Worm (Caenorhabditis elegans) whole organism, midembryonic: Measurements from ENCODE around the gene C50E3.7.

Source experiments
- cog-1 ChIP-seq: sonication (generic microtip); optimal IDR thresholded peaks from 2 replicates; lab custom pipeline; 2016; ENCODE audit warnings: missing genetic modification characterization, missing compliant biosample characterization
- klf-2 ChIP-seq: fragments of 200-800 bp; sonication (Bioruptor generic); conservative IDR thresholded peaks from 2 replicates; pipeline ENCODE4 v1.3.6; 2022; ENCODE audit warnings: missing genetic modification reagents, missing genetic modification characterization, missing compliant biosample characterization
- ref-1 ChIP-seq: fragments of 200-800 bp; sonication (Bioruptor generic); conservative IDR thresholded peaks from 2 replicates; pipeline ENCODE4 v1.3.6; 2022; ENCODE audit warnings: missing genetic modification reagents, missing genetic modification characterization, missing compliant biosample characterization
- ztf-23 ChIP-seq: fragments of 200-800 bp; sonication (Bioruptor generic); IDR thresholded peaks from 2 replicates; pipeline ENCODE4 v1.3.6; 2022; ENCODE audit warnings: missing genetic modification reagents, missing genetic modification characterization, missing compliant biosample characterization
- ztf-29 ChIP-seq: fragments of 200-800 bp; sonication (Bioruptor generic); IDR thresholded peaks from 2 replicates; pipeline ENCODE4 v1.3.6; 2022; ENCODE audit warnings: missing genetic modification reagents, missing genetic modification characterization, missing compliant biosample characterization

DNA sequence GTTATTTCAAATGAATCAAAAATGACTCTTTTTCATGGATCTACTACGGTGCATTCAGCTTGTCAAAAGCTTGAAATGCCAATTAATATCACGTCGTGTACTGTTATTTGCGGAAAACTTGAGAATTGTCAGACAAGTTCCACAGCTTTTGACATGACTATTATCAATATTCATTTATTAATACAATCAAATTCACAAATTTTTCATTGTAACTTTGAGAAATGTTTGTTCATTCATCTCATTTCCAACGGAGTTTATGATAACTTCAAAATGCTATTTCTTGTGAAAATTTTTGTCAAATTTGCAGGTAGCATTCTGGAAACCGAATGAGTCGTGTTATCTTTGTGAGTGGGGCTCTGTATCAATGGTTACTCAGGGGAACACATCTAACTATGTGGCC lies 19.9 kb upstream of the C50E3.7 start, which contains the start of gene C50E3.15:
- TF ChIP-seq cog-1 (tag; lab: Kevin White, UChicago) (no peak), ref-1 (no peak), klf-2 (GFP tag; lab: Robert Waterston, UW) (no peak), ztf-29 (GFP tag; lab: Robert Waterston, UW) (no peak), ztf-23 (GFP tag; lab: Robert Waterston, UW) (no peak)
